Fruit fly (Drosophila melanogaster): ENCODE measurements around the gene Dhdds.

DNA sequence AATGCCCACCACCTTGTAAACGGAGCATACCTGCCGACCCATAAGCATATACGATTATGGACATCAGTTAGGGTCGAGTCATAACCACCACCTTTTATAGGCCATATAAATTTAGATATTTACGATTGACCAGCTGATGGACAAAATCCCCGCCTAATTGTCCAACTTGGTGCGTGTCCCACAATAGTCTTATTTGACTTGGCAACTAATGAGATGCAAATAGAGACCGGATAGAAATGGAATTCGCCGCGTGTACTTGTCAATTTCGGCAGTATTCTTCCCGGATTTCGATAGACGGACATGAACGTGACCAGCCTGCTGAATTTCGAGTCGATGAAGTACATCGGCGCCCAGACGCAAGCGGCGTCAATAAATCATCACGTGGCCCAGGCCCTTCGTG is 48.8 kb downstream of the Dhdds start, which contains the start of gene Ir7g:
- no peak for TF ChIP-seq CG8478 (optimal IDR thresholded peaks at IDR 0.05)
- no peak for TF ChIP-seq psq (optimal IDR thresholded peaks at IDR 0.05)
- TF ChIP-seq usp (GFP tag; optimal IDR thresholded peaks at IDR 0.05) = no peak
- no peak for TF ChIP-seq pan (optimal IDR thresholded peaks at IDR 0.05)
- no peak for TF ChIP-seq EcR (GFP tag; optimal IDR thresholded peaks at IDR 0.05)
